Worm (Caenorhabditis elegans) whole organism, young adult: Measurements from ENCODE around the gene C02E7.8.

ENCODE experiments used
- C17E4.6 ChIP-seq: fragments of 200-800 bp; sonication (Bioruptor generic); IDR thresholded peaks from 2 replicates; pipeline ENCODE4 v1.3.6; 2022; ENCODE audit warnings: missing genetic modification reagents, missing genetic modification characterization, missing compliant biosample characterization
- F22D6.2 ChIP-seq: sonication (generic microtip); optimal IDR thresholded peaks from 2 replicates; lab custom pipeline; 2016; ENCODE audit warnings: mild to moderate bottlenecking, missing genetic modification characterization, missing compliant biosample characterization
- F23B12.7 ChIP-seq: sonication (generic microtip); optimal IDR thresholded peaks from 2 replicates; lab custom pipeline; 2017; ENCODE audit warnings: missing genetic modification characterization, mild to moderate bottlenecking, missing compliant biosample characterization, antibody characterized with exemption, moderate library complexity; ENCODE audit not compliant: insufficient read depth
- F55B11.4 ChIP-seq: sonication (generic microtip); optimal IDR thresholded peaks from 2 replicates; lab custom pipeline; 2016; ENCODE audit warnings: missing compliant biosample characterization, missing genetic modification characterization, borderline replicate concordance; ENCODE audit not compliant: insufficient read depth
- F57A8.1 ChIP-seq: fragments of 200-800 bp; sonication (Bioruptor generic); optimal IDR thresholded peaks from 2 replicates; lab custom pipeline; 2018; ENCODE audit warnings: mild to moderate bottlenecking, missing genetic modification characterization, moderate library complexity, missing compliant biosample characterization
- Y79H2A.3 ChIP-seq: fragments of 200-800 bp; sonication (Bioruptor generic); conservative IDR thresholded peaks from 2 replicates; pipeline ENCODE4 v1.3.6; 2022; ENCODE audit warnings: missing genetic modification reagents, missing genetic modification characterization, missing compliant biosample characterization
- akir-1 ChIP-seq: fragments of 200-800 bp; sonication (Bioruptor generic); optimal IDR thresholded peaks from 2 replicates; lab custom pipeline; 2018; ENCODE audit warnings: mild to moderate bottlenecking, missing genetic modification characterization, moderate library complexity, missing compliant biosample characterization
- ama-1 ChIP-seq, 3 experiments: fragments of 150-350 bp in 1 of 3; sonication (generic microtip) in 2 of 3; optimal IDR thresholded peaks; 2 replicates each; lab custom pipeline; 2014 to 2018; ENCODE audit warnings: missing biosample characterization in 2 of 3, missing genetic modification characterization in 2 of 3, missing genetic modification reagents in 2 of 3
- aptf-3 ChIP-seq: fragments of 200-800 bp; sonication (Bioruptor generic); IDR thresholded peaks from 2 replicates; pipeline ENCODE4 v1.3.6; 2022; ENCODE audit warnings: missing genetic modification characterization, missing compliant biosample characterization
- atf-7 ChIP-seq: sonication (generic microtip); optimal IDR thresholded peaks from 2 replicates; lab custom pipeline; 2017; ENCODE audit warnings: mild to moderate bottlenecking, missing genetic modification characterization, missing compliant biosample characterization
- attf-5 ChIP-seq: fragments of 200-800 bp; sonication (Bioruptor generic); optimal IDR thresholded peaks from 2 replicates; lab custom pipeline; 2018; ENCODE audit warnings: mild to moderate bottlenecking, missing genetic modification characterization, missing compliant biosample characterization
- bed-1 ChIP-seq: fragments of 200-800 bp; sonication (Bioruptor generic); IDR thresholded peaks from 2 replicates; pipeline ENCODE4 v1.3.6; 2022; ENCODE audit warnings: missing genetic modification reagents, missing genetic modification characterization, missing compliant biosample characterization
- cebp-2 ChIP-seq: fragments of 200-800 bp; sonication (Bioruptor generic); IDR thresholded peaks from 2 replicates; pipeline ENCODE4 v1.3.6; 2022; ENCODE audit warnings: missing genetic modification characterization, missing compliant biosample characterization
- ceh-100 ChIP-seq: fragments of 200-800 bp; sonication (Bioruptor generic); IDR thresholded peaks from 2 replicates; pipeline ENCODE4 v1.3.6; 2022; ENCODE audit warnings: missing genetic modification reagents, missing genetic modification characterization, missing compliant biosample characterization
- ceh-40 ChIP-seq: fragments of 200-800 bp; sonication (Bioruptor generic); IDR thresholded peaks from 2 replicates; pipeline ENCODE4 v1.3.6; 2022; ENCODE audit warnings: missing genetic modification characterization, missing compliant biosample characterization
- dox-1 ChIP-seq: fragments of 200-800 bp; sonication (Bioruptor generic); IDR thresholded peaks from 2 replicates; pipeline ENCODE4 v1.3.6; 2022; ENCODE audit warnings: missing genetic modification reagents, missing genetic modification characterization, missing compliant biosample characterization
- dpff-1 ChIP-seq: sonication (generic microtip); optimal IDR thresholded peaks from 2 replicates; lab custom pipeline; 2017; ENCODE audit warnings: mild to moderate bottlenecking, missing genetic modification characterization, missing compliant biosample characterization
- dpl-1 ChIP-seq: fragments of 150-350 bp; optimal IDR thresholded peaks from 2 replicates; lab custom pipeline; 2014; ENCODE audit warnings: missing biosample characterization, missing genetic modification reagents, missing genetic modification characterization
- egl-44 ChIP-seq: fragments of 200-800 bp; sonication (Bioruptor generic); IDR thresholded peaks from 2 replicates; pipeline ENCODE4 v1.3.6; 2022; ENCODE audit warnings: missing genetic modification reagents, missing genetic modification characterization, missing compliant biosample characterization
- egrh-3 ChIP-seq: fragments of 200-800 bp; sonication (Bioruptor generic); IDR thresholded peaks from 2 replicates; pipeline ENCODE4 v1.3.6; 2022; ENCODE audit warnings: missing genetic modification reagents, missing genetic modification characterization, missing compliant biosample characterization
- hsf-1 ChIP-seq: fragments of 200-800 bp; sonication (Bioruptor generic); IDR thresholded peaks from 2 replicates; pipeline ENCODE4 v1.3.6; 2022; ENCODE audit warnings: missing genetic modification reagents, missing genetic modification characterization, missing compliant biosample characterization
- let-526 ChIP-seq: fragments of 200-800 bp; sonication (Bioruptor generic); IDR thresholded peaks from 2 replicates; pipeline ENCODE4 v1.3.6; 2022; ENCODE audit warnings: missing genetic modification reagents, missing genetic modification characterization, missing compliant biosample characterization
- lin-40 ChIP-seq: sonication (generic microtip); optimal IDR thresholded peaks from 2 replicates; lab custom pipeline; 2016; ENCODE audit warnings: missing genetic modification characterization, mild to moderate bottlenecking, missing compliant biosample characterization, missing genotype, missing genetic modification reagents
- lin-54 ChIP-seq: fragments of 200-800 bp; sonication (Bioruptor generic); optimal IDR thresholded peaks from 2 replicates; lab custom pipeline; 2018; ENCODE audit warnings: mild to moderate bottlenecking, missing genetic modification characterization, missing compliant biosample characterization
- madf-10 ChIP-seq: sonication (generic microtip); optimal IDR thresholded peaks from 2 replicates; lab custom pipeline; 2016; ENCODE audit warnings: mild to moderate bottlenecking, missing genetic modification characterization, missing compliant biosample characterization
- nhr-120 ChIP-seq: fragments of 200-800 bp; sonication (Bioruptor generic); IDR thresholded peaks from 2 replicates; pipeline ENCODE4 v1.3.6; 2022; ENCODE audit warnings: missing genetic modification characterization, missing compliant biosample characterization
- nhr-179 ChIP-seq: sonication (generic microtip); optimal IDR thresholded peaks from 2 replicates; lab custom pipeline; 2016; ENCODE audit warnings: mild to moderate bottlenecking, missing genetic modification characterization, missing compliant biosample characterization
- nhr-80 ChIP-seq: sonication (generic microtip); optimal IDR thresholded peaks from 2 replicates; lab custom pipeline; 2016; ENCODE audit warnings: missing genetic modification characterization, missing compliant biosample characterization
- nhr-90 ChIP-seq: sonication (generic microtip); optimal IDR thresholded peaks from 2 replicates; lab custom pipeline; 2016; ENCODE audit warnings: missing genotype, mild to moderate bottlenecking, missing genetic modification characterization, missing compliant biosample characterization
- sea-2 ChIP-seq: fragments of 200-800 bp; sonication (Bioruptor generic); IDR thresholded peaks from 2 replicates; pipeline ENCODE4 v1.3.6; 2022; ENCODE audit warnings: missing genetic modification characterization, missing compliant biosample characterization
- snpc-4 ChIP-seq, 5 experiments: fragments of 150-350 bp in 1 of 5; sonication (generic microtip) in 4 of 5; optimal IDR thresholded peaks; 2 replicates each; lab custom pipeline; 2014 to 2018; ENCODE audit warnings: missing genetic modification characterization in 5 of 5, missing biosample characterization in 3 of 5, antibody characterized with exemption in 2 of 5, mild to moderate bottlenecking in 2 of 5, missing compliant biosample characterization in 2 of 5, missing genotype in 2 of 5, moderate library complexity in 2 of 5, missing genetic modification reagents in 1 of 5
- somi-1 ChIP-seq: fragments of 200-800 bp; sonication (Bioruptor generic); optimal IDR thresholded peaks from 2 replicates; lab custom pipeline; 2018; ENCODE audit warnings: mild to moderate bottlenecking, missing genetic modification characterization, missing compliant biosample characterization
- zfh-2 ChIP-seq: fragments of 200-800 bp; sonication (Bioruptor generic); conservative IDR thresholded peaks from 2 replicates; pipeline ENCODE4 v1.3.6; 2022; ENCODE audit warnings: missing genetic modification reagents, missing genetic modification characterization, missing compliant biosample characterization
- ztf-25 ChIP-seq: fragments of 200-800 bp; sonication (Bioruptor generic); IDR thresholded peaks from 2 replicates; pipeline ENCODE4 v1.3.6; 2022; ENCODE audit warnings: missing genetic modification reagents, missing genetic modification characterization, missing compliant biosample characterization
- ztf-26 ChIP-seq: sonication (generic microtip); optimal IDR thresholded peaks from 2 replicates; lab custom pipeline; 2017; ENCODE audit warnings: missing genetic modification characterization, missing compliant biosample characterization

The C02E7.8 gene

DNA sequence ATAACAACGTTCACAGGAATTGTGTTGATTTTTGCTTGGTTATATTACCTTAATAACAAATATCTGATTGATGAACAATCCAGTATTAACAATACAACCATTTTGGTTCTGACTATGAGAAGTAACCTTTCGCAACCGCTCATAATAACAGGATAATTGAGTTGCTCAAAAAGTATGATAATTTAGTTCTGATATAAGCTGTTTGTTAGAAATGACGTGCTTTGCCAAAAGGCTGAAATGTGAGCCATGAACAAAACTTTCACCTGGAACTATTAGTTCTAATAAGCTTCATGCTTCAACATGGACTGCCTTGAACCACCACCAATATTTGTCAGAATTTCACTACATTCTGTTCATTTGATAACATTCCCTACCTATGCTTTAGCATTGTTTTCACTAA, 4.0 kb upstream of the C02E7.8 start, which contains the start of gene srh-20:
TSS of gene srh-20 (plus strand) at position 301 of the 400 bp plus-strand sequence.
- TF ChIP-seq atf-7 (tag; lab: Kevin White, UChicago): no peak
- no peak for TF ChIP-seq bed-1 (GFP tag; lab: Robert Waterston, UW)

ce11 chrV:4922024-4922423, 1.4 kb upstream of the C02E7.8 start, which contains the start of gene srh-22:
Gene srh-22 (plus strand): TSS chrV:4922324.
- no peak for TF ChIP-seq nhr-120 (GFP tag; lab: Robert Waterston, UW)
- TF ChIP-seq ztf-26 (tag; lab: Kevin White, UChicago): no peak
- no peak for TF ChIP-seq madf-10 (tag; lab: Kevin White, UChicago)
- no peak for TF ChIP-seq snpc-4 (GFP tag; optimal IDR thresholded peaks at IDR 0.05; lab: Kevin White, UChicago)
- no peak for TF ChIP-seq snpc-4 (tag; optimal IDR thresholded peaks at IDR 0.05; lab: Kevin White, UChicago)
- no peak for TF ChIP-seq F57A8.1 (GFP tag; lab: Kevin White, UChicago)
- no peak for TF ChIP-seq lin-54 (GFP tag; lab: Kevin White, UChicago)
- TF ChIP-seq hsf-1: no peak
- TF ChIP-seq aptf-3: no peak
- TF ChIP-seq akir-1 (GFP tag; lab: Kevin White, UChicago): no peak

- TF ChIP-seq hsf-1: 0 out of 2 replicates have a peak, but pooled peaks have one; percentile 29
- TF ChIP-seq somi-1 (GFP tag; lab: Kevin White, UChicago): no peak
These were observed 1.8 kb downstream of the C02E7.8 start, which contains the start of gene C02E7.6 for ce11 chrV:4918664-4919257. Gene C02E7.6 (plus strand): TSS chrV:4919207.

DNA sequence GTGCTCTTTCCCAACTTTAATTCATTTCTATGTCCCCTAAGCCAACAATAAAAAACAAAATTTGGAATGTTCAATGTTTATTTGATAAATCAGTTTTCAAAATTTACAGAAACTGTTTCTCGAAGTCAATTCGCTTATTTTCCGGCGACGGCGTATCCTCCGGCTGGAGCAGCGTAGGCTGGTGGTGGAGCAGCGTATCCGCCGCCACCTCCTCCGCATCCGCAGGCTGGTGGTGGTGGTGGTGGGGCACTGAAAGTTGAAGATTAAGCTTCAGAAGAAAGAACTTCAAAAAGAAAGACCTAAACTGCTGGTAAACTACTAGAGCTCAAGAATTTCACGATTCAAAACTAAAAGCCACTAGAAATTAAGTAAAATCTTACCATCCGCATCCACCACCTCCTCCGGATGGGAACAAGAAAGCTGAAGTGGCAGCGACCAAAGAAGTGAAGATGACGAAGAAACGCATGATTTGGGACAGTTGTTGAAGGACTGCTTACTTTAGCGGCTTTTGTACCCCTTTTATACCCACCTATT, 2.4 kb downstream of the C02E7.8 start, which contains the start of gene C02E7.7:
TSS of gene C02E7.7 (minus strand) at position 484 of the 534 bp plus-strand sequence.
- TF ChIP-seq egrh-3 (GFP tag; lab: Robert Waterston, UW) (peak; percentile 46; the same call in 1 of the 2 replicates), ztf-25 (GFP tag; lab: Robert Waterston, UW) (no peak), zfh-2 (GFP tag; lab: Robert Waterston, UW) (peak; percentile 74)

DNA sequence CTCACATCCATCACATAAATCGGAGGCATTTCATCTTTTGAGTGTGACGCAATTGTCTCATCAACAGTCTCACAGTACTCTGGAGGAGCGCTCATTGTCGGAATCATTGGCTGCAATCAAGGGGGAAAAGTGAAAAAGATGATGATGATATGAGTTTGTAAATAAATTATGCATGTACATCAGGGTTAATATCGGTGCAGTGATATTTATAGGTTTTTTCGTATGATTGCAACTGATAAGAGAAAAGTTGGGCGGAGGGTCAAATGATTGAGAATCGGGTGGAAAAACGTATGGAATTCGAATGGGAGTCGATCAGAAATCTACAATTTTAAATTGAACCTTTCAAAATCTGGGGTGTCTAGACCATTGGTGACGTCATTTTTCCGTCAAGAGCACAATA, 5.7 kb downstream of the C02E7.8 start, which contains the start of gene H23N18.6:
TSS of gene H23N18.6 (minus strand) at position 201 of the 400 bp plus-strand sequence.
- TF ChIP-seq zfh-2 (GFP tag; lab: Robert Waterston, UW) (no peak), nhr-80 (tag; lab: Kevin White, UChicago) (peak; percentile 37)

DNA sequence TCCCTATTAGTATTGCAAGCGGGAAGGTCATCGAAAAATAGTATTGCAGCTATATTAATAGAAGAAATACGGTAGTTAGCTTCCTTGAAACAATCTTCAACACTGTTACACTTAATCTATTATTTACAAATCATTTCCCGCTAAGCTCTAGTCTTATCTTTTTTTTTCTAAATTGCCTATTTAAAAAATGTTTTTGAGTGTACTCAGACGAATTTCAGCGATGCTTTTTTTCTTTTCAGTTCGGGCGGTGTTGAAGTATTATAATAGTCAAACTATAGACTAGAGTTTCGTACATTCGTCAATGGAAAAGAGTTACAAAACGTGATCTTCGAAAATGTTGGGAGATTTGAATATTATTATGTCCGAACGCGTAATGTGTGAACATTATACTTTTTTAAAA, 6.7 kb downstream of the C02E7.8 start:
- TF ChIP-seq snpc-4 (GFP tag; optimal IDR thresholded peaks at IDR 0.05; lab: Kevin White, UChicago) (no peak), snpc-4 (tag; optimal IDR thresholded peaks at IDR 0.05; lab: Kevin White, UChicago) (peak in 2 of 4 experiments; percentile 54 to 80), egl-44 (GFP tag; lab: Robert Waterston, UW) (no peak)

- TF ChIP-seq F55B11.4 (tag; lab: Kevin White, UChicago): no peak
- no peak for TF ChIP-seq dpl-1 (GFP tag; lab: Kevin White, UChicago)
- TF ChIP-seq dox-1 (GFP tag; lab: Robert Waterston, UW): no peak
- no peak for TF ChIP-seq F23B12.7
- TF ChIP-seq cebp-2 (GFP tag; lab: Robert Waterston, UW): no peak
- no peak for TF ChIP-seq C17E4.6 (GFP tag; lab: Robert Waterston, UW)
- TF ChIP-seq Y79H2A.3 (GFP tag; lab: Robert Waterston, UW): no peak
- no peak for TF ChIP-seq attf-5 (GFP tag; lab: Kevin White, UChicago)
- no peak for TF ChIP-seq let-526 (GFP tag; lab: Robert Waterston, UW)
- no peak for TF ChIP-seq dpff-1 (tag; lab: Kevin White, UChicago)
- no peak for TF ChIP-seq ceh-40 (GFP tag; lab: Robert Waterston, UW)
- TF ChIP-seq nhr-179 (tag; lab: Kevin White, UChicago): no peak
- TF ChIP-seq F22D6.2 (tag; lab: Kevin White, UChicago): no peak
- no peak for TF ChIP-seq nhr-90
- no peak for TF ChIP-seq ama-1 (optimal IDR thresholded peaks at IDR 0.05; lab: Kevin White, UChicago)
- no peak for TF ChIP-seq ama-1 (GFP tag; optimal IDR thresholded peaks at IDR 0.05; lab: Kevin White, UChicago)
- no peak for TF ChIP-seq lin-40
- no peak for TF ChIP-seq sea-2 (GFP tag; lab: Robert Waterston, UW)
- TF ChIP-seq ceh-100 (GFP tag; lab: Robert Waterston, UW): no peak
These were observed 8.3 kb downstream of the C02E7.8 start, which contains the start of gene H23N18.5 for ce11 chrV:4912313-4912712. Gene H23N18.5 (minus strand): TSS chrV:4912381.
